Worm (Caenorhabditis elegans) whole organism, L4 larva: Measurements from ENCODE around the gene F58E6.11.
A peak's percentile ranks its signal among the peaks of the same experiment; 100 is the strongest.

Experiments used
- D1046.2 ChIP-seq: fragments of 200-800 bp; sonication (Bioruptor generic); IDR thresholded peaks from 2 replicates; pipeline ENCODE4 v1.3.6; 2022; ENCODE audit warnings: missing genetic modification characterization, missing compliant biosample characterization
- F10B5.3 ChIP-seq: sonication (generic microtip); optimal IDR thresholded peaks from 2 replicates; lab custom pipeline; 2016; ENCODE audit warnings: mild to moderate bottlenecking, missing genetic modification characterization, missing compliant biosample characterization
- F26F4.8 ChIP-seq: fragments of 200-800 bp; sonication (Bioruptor generic); conservative IDR thresholded peaks from 2 replicates; pipeline ENCODE4 v1.3.6; 2022; ENCODE audit warnings: missing genetic modification characterization, missing compliant biosample characterization
- F37D6.2 ChIP-seq: sonication (generic microtip); optimal IDR thresholded peaks from 2 replicates; lab custom pipeline; 2016; ENCODE audit warnings: mild to moderate bottlenecking, missing genetic modification characterization, missing compliant biosample characterization
- T20F7.1 ChIP-seq: fragments of 200-800 bp; sonication (Bioruptor generic); optimal IDR thresholded peaks from 2 replicates; lab custom pipeline; 2018; ENCODE audit warnings: mild to moderate bottlenecking, missing genetic modification characterization, missing compliant biosample characterization
- Y5F2A.4 ChIP-seq: fragments of 200-800 bp; sonication (Bioruptor generic); optimal IDR thresholded peaks from 2 replicates; lab custom pipeline; 2018; ENCODE audit warnings: mild to moderate bottlenecking, missing genetic modification characterization, missing compliant biosample characterization
- Y75B8A.6 ChIP-seq: fragments of 200-800 bp; sonication (Bioruptor generic); IDR thresholded peaks from 2 replicates; pipeline ENCODE4 v1.3.6; 2022; ENCODE audit warnings: missing genetic modification reagents, missing genetic modification characterization, missing compliant biosample characterization
- ZK337.2 ChIP-seq: fragments of 200-800 bp; sonication (Bioruptor generic); IDR thresholded peaks from 2 replicates; pipeline ENCODE4 v1.3.6; 2022; ENCODE audit warnings: missing genetic modification reagents, missing genetic modification characterization, missing compliant biosample characterization
- aha-1 ChIP-seq: fragments of 150-350 bp; peaks from one replicate; lab custom pipeline; 2014; ENCODE audit warnings: missing biosample characterization, missing genetic modification characterization
- ama-1 ChIP-seq: fragments of 150-350 bp; optimal IDR thresholded peaks from 2 replicates; lab custom pipeline; 2014; ENCODE audit warnings: inconsistent platforms, mixed read lengths
- arid-1 ChIP-seq: fragments of 200-800 bp; sonication (Bioruptor generic); conservative IDR thresholded peaks from 2 replicates; pipeline ENCODE4 v1.3.6; 2022; ENCODE audit warnings: missing genetic modification reagents, missing genetic modification characterization, missing compliant biosample characterization
- ceh-32 ChIP-seq: sonication (generic microtip); optimal IDR thresholded peaks from 2 replicates; lab custom pipeline; 2016; ENCODE audit warnings: mild to moderate bottlenecking, missing genetic modification characterization, missing compliant biosample characterization; ENCODE audit not compliant: poor library complexity
- ceh-62 ChIP-seq: sonication (generic microtip); optimal IDR thresholded peaks from 2 replicates; lab custom pipeline; 2017; ENCODE audit warnings: missing biosample characterization, missing genetic modification characterization
- ces-1 ChIP-seq: fragments of 150-350 bp; sonication (generic microtip); optimal IDR thresholded peaks from 4 replicates; lab custom pipeline; 2014; ENCODE audit warnings: missing biosample characterization, missing genetic modification reagents, missing genetic modification characterization
- daf-16 ChIP-seq, 3 experiments: sonication (generic microtip); optimal IDR thresholded peaks; 2 replicates each; lab custom pipeline; 2016 to 2017; ENCODE audit warnings: missing genetic modification characterization in 3 of 3, missing genetic modification reagents in 3 of 3, mild to moderate bottlenecking in 2 of 3, missing compliant biosample characterization in 2 of 3, missing biosample characterization in 1 of 3, moderate library complexity in 1 of 3
- duxl-1 ChIP-seq: sonication (generic microtip); optimal IDR thresholded peaks from 2 replicates; lab custom pipeline; 2016; ENCODE audit warnings: mild to moderate bottlenecking, missing genetic modification characterization, moderate library complexity, missing compliant biosample characterization; ENCODE audit not compliant: poor library complexity
- dve-1 ChIP-seq: sonication (generic microtip); optimal IDR thresholded peaks from 2 replicates; lab custom pipeline; 2017; ENCODE audit warnings: antibody characterized with exemption, mild to moderate bottlenecking, missing genetic modification characterization, missing compliant biosample characterization; ENCODE audit not compliant: insufficient read depth
- egl-27 ChIP-seq: sonication (generic microtip); optimal IDR thresholded peaks from 3 replicates; lab custom pipeline; 2017; ENCODE audit warnings: missing biosample characterization, missing genetic modification reagents, missing genetic modification characterization
- egl-43 ChIP-seq: fragments of 200-800 bp; sonication (Bioruptor generic); IDR thresholded peaks from 2 replicates; pipeline ENCODE4 v1.3.6; 2022; ENCODE audit warnings: missing genetic modification reagents, missing genetic modification characterization, missing compliant biosample characterization
- fkh-10 ChIP-seq: fragments of 150-350 bp; optimal IDR thresholded peaks from 2 replicates; lab custom pipeline; 2014; ENCODE audit warnings: missing biosample characterization, missing genetic modification reagents, missing genetic modification characterization
- fos-1 ChIP-seq: fragments of 150-350 bp; optimal IDR thresholded peaks from 2 replicates; lab custom pipeline; 2014; ENCODE audit warnings: missing biosample characterization, missing genetic modification characterization
- hif-1 ChIP-seq, 2 experiments: sonication (generic microtip); optimal IDR thresholded peaks; 2 replicates each; lab custom pipeline; 2016 to 2017; ENCODE audit warnings: missing compliant biosample characterization in 2 of 2, missing genetic modification characterization in 2 of 2, missing genetic modification reagents in 2 of 2, missing genotype in 2 of 2, mild to moderate bottlenecking in 1 of 2
- hlh-11 ChIP-seq: fragments of 200-800 bp; sonication (Bioruptor generic); optimal IDR thresholded peaks from 2 replicates; lab custom pipeline; 2018; ENCODE audit warnings: mild to moderate bottlenecking, missing genetic modification characterization, missing compliant biosample characterization
- hmg-1.1 ChIP-seq: fragments of 200-800 bp; sonication (Bioruptor generic); IDR thresholded peaks from 2 replicates; pipeline ENCODE4 v1.3.6; 2022; ENCODE audit warnings: missing genetic modification reagents, missing genetic modification characterization, missing compliant biosample characterization
- lin-1 ChIP-seq: fragments of 200-800 bp; sonication (Bioruptor generic); IDR thresholded peaks from 2 replicates; pipeline ENCODE4 v1.3.6; 2022; ENCODE audit warnings: missing genetic modification reagents, missing genetic modification characterization, missing compliant biosample characterization
- lin-13 ChIP-seq: fragments of 150-350 bp; optimal IDR thresholded peaks from 2 replicates; lab custom pipeline; 2014; ENCODE audit warnings: missing biosample characterization, missing genetic modification reagents, missing genetic modification characterization
- lin-29 ChIP-seq: fragments of 200-800 bp; sonication (Bioruptor generic); IDR thresholded peaks from 2 replicates; pipeline ENCODE4 v1.3.6; 2022; ENCODE audit warnings: missing genetic modification reagents, missing genetic modification characterization, missing compliant biosample characterization
- lin-39 ChIP-seq: fragments of 150-350 bp; optimal IDR thresholded peaks from 2 replicates; lab custom pipeline; 2014; ENCODE audit warnings: missing biosample characterization, missing genetic modification reagents, missing genetic modification characterization
- madf-9 ChIP-seq: fragments of 200-800 bp; sonication (Bioruptor generic); conservative IDR thresholded peaks from 2 replicates; pipeline ENCODE4 v1.3.6; 2022; ENCODE audit warnings: missing genetic modification reagents, missing genetic modification characterization, missing compliant biosample characterization
- mes-2 ChIP-seq: sonication (generic microtip); optimal IDR thresholded peaks from 2 replicates; lab custom pipeline; 2016; ENCODE audit warnings: missing genotype, mild to moderate bottlenecking, missing genetic modification characterization, missing compliant biosample characterization; ENCODE audit not compliant: poor library complexity, severe bottlenecking
- mxl-2 ChIP-seq: fragments of 200-800 bp; sonication (Bioruptor generic); conservative IDR thresholded peaks from 2 replicates; pipeline ENCODE4 v1.3.6; 2022; ENCODE audit warnings: missing genetic modification reagents, missing genetic modification characterization, missing compliant biosample characterization
- nhr-10 ChIP-seq: fragments of 150-350 bp; optimal IDR thresholded peaks from 2 replicates; lab custom pipeline; 2014; ENCODE audit warnings: missing biosample characterization, missing genetic modification characterization
- nhr-102 ChIP-seq: sonication (generic microtip); optimal IDR thresholded peaks from 2 replicates; lab custom pipeline; 2016; ENCODE audit warnings: mild to moderate bottlenecking, missing genetic modification characterization, moderate library complexity, missing compliant biosample characterization
- nhr-111 ChIP-seq: fragments of 200-800 bp; sonication (Bioruptor generic); optimal IDR thresholded peaks from 2 replicates; lab custom pipeline; 2018; ENCODE audit warnings: mild to moderate bottlenecking, missing genetic modification characterization, missing compliant biosample characterization
- nhr-237 ChIP-seq: sonication (generic microtip); optimal IDR thresholded peaks from 2 replicates; lab custom pipeline; 2017; ENCODE audit warnings: missing biosample characterization, missing genetic modification characterization
- nhr-28 ChIP-seq: fragments of 150-350 bp; optimal IDR thresholded peaks from 2 replicates; lab custom pipeline; 2014; ENCODE audit warnings: missing biosample characterization, missing genetic modification characterization
- nhr-42 ChIP-seq: fragments of 200-800 bp; sonication (Bioruptor generic); IDR thresholded peaks from 2 replicates; pipeline ENCODE4 v1.3.6; 2022; ENCODE audit warnings: missing genetic modification characterization, missing compliant biosample characterization
- nhr-48 ChIP-seq: sonication (generic microtip); optimal IDR thresholded peaks from 2 replicates; lab custom pipeline; 2016; ENCODE audit warnings: mild to moderate bottlenecking, missing genetic modification characterization, missing compliant biosample characterization
- nhr-76 ChIP-seq: fragments of 150-350 bp; optimal IDR thresholded peaks from 2 replicates; lab custom pipeline; 2014; ENCODE audit warnings: missing biosample characterization, missing genetic modification characterization
- pha-4 ChIP-seq, 2 experiments: fragments of 150-350 bp in 1 of 2; fragments of 200-800 bp in 1 of 2; sonication (Bioruptor generic) in 1 of 2; IDR thresholded peaks in 1 of 2; optimal IDR thresholded peaks in 1 of 2; 2 replicates each; pipeline versions ENCODE4 v1.3.6 to Lab custom; 2014 to 2022; ENCODE audit warnings: missing genetic modification characterization in 2 of 2, missing genetic modification reagents in 2 of 2, missing biosample characterization in 1 of 2, missing compliant biosample characterization in 1 of 2
- set-16 ChIP-seq: fragments of 200-800 bp; sonication (Bioruptor generic); IDR thresholded peaks from 2 replicates; pipeline ENCODE4 v1.3.6; 2022; ENCODE audit warnings: missing genetic modification reagents, missing genetic modification characterization, missing compliant biosample characterization
- skn-1 ChIP-seq: fragments of 150-350 bp; optimal IDR thresholded peaks from 2 replicates; lab custom pipeline; 2014; ENCODE audit warnings: missing biosample characterization, missing genetic modification characterization
- snpc-4 ChIP-seq: fragments of 150-350 bp; optimal IDR thresholded peaks from 2 replicates; lab custom pipeline; 2014; ENCODE audit warnings: missing biosample characterization, missing genetic modification characterization
- tra-1 ChIP-seq: fragments of 200-800 bp; sonication (Bioruptor generic); IDR thresholded peaks from 2 replicates; pipeline ENCODE4 v1.3.6; 2022; ENCODE audit warnings: missing genetic modification reagents, missing genetic modification characterization, missing compliant biosample characterization
- zip-11 ChIP-seq: fragments of 200-800 bp; sonication (Bioruptor generic); IDR thresholded peaks from 2 replicates; pipeline ENCODE4 v1.3.6; 2022; ENCODE audit warnings: missing genetic modification characterization, missing compliant biosample characterization
- zip-2 ChIP-seq: fragments of 150-350 bp; optimal IDR thresholded peaks from 2 replicates; lab custom pipeline; 2014; ENCODE audit warnings: missing biosample characterization, missing genetic modification characterization
- ztf-11 ChIP-seq: fragments of 150-350 bp; optimal IDR thresholded peaks from 2 replicates; lab custom pipeline; 2014; ENCODE audit warnings: missing biosample characterization, missing genetic modification characterization

F58E6.11 gene

ce11 chrV:9789657-9790261 is 32.0 kb upstream of the F58E6.11 start, which contains the start of gene ztf-7 (continued):
- TF ChIP-seq ama-1 (lab: Kevin White, UChicago) (peak; percentile 12), egl-43 (GFP tag; lab: Robert Waterston, UW) (no peak), fkh-10 (no peak), T20F7.1 (GFP tag; lab: Kevin White, UChicago) (peak; percentile 91), snpc-4 (tag; lab: Kevin White, UChicago) (no peak)

ce11 chrV:9786721-9787131 is 28.9 kb upstream of the F58E6.11 start, which contains the start of gene F46B6.6:
TSS of gene F46B6.6 (minus strand) at chrV:9786868.
- TF ChIP-seq nhr-28 (tag; lab: Kevin White, UChicago), result no peak
- peak; percentile 36 for TF ChIP-seq Y5F2A.4
- peak; percentile 3 for TF ChIP-seq dve-1
- peak; percentile 94 for TF ChIP-seq aha-1
- TF ChIP-seq snpc-4 (tag; lab: Kevin White, UChicago), result no peak
- TF ChIP-seq nhr-10 (tag; lab: Kevin White, UChicago), result no peak
- TF ChIP-seq nhr-237, result no peak
- TF ChIP-seq fkh-10, result no peak
- TF ChIP-seq mxl-2 (GFP tag; lab: Robert Waterston, UW), result no peak
- TF ChIP-seq lin-1 (GFP tag; lab: Robert Waterston, UW), result no peak
- TF ChIP-seq ceh-62, result no peak
- TF ChIP-seq lin-13 (GFP tag; lab: Kevin White, UChicago), result no peak
- TF ChIP-seq F26F4.8 (GFP tag; lab: Robert Waterston, UW), result no peak
- TF ChIP-seq Y75B8A.6, result no peak
- no peak for TF ChIP-seq madf-9 (GFP tag; lab: Robert Waterston, UW)
- TF ChIP-seq nhr-111 (GFP tag; lab: Kevin White, UChicago), result peak; percentile 0
- TF ChIP-seq fos-1 (tag; lab: Kevin White, UChicago), result no peak
- no peak for TF ChIP-seq lin-29 (GFP tag; lab: Robert Waterston, UW)
- no peak for TF ChIP-seq zip-11 (GFP tag; lab: Robert Waterston, UW)
- TF ChIP-seq ces-1, result no peak
- TF ChIP-seq hmg-1.1, result no peak
- peak; percentile 19 for TF ChIP-seq nhr-48 (tag; lab: Kevin White, UChicago)
- peak; percentile 19 for TF ChIP-seq mes-2
- no peak for TF ChIP-seq ZK337.2 (GFP tag; lab: Robert Waterston, UW)
- TF ChIP-seq hlh-11 (tag; lab: Kevin White, UChicago), result peak; percentile 22
- no peak for TF ChIP-seq D1046.2 (GFP tag; lab: Robert Waterston, UW)
- no peak for TF ChIP-seq skn-1 (tag; lab: Kevin White, UChicago)
- TF ChIP-seq ceh-32 (tag; lab: Kevin White, UChicago), result no peak
- no peak for TF ChIP-seq hif-1 (tag; optimal IDR thresholded peaks at IDR 0.05; lab: Kevin White, UChicago)
- TF ChIP-seq arid-1, result 0 out of 2 replicates have a peak, but pooled peaks have one; percentile 21
- peak; percentile 26 for TF ChIP-seq nhr-102 (tag; lab: Kevin White, UChicago)
- no peak for TF ChIP-seq duxl-1 (tag; lab: Kevin White, UChicago)
- TF ChIP-seq set-16 (GFP tag; lab: Robert Waterston, UW), result no peak
- TF ChIP-seq egl-27 (tag; lab: Kevin White, UChicago), result no peak
- no peak for TF ChIP-seq ztf-11 (tag; lab: Kevin White, UChicago)
- peak; percentile 88 for TF ChIP-seq ama-1 (lab: Kevin White, UChicago)
- no peak for TF ChIP-seq pha-4 (GFP tag; IDR thresholded peaks at IDR 0.05; lab: Robert Waterston, UW)
- no peak for TF ChIP-seq pha-4 (tag; optimal IDR thresholded peaks at IDR 0.05; lab: Kevin White, UChicago)
- TF ChIP-seq daf-16 (GFP tag; optimal IDR thresholded peaks at IDR 0.05; lab: Kevin White, UChicago), result no peak
- no peak for TF ChIP-seq daf-16 (tag; optimal IDR thresholded peaks at IDR 0.05; lab: Kevin White, UChicago)
- no peak for TF ChIP-seq zip-2
- TF ChIP-seq lin-39 (tag; lab: Kevin White, UChicago), result no peak
- TF ChIP-seq F37D6.2, result no peak
- no peak for TF ChIP-seq nhr-76 (tag; lab: Kevin White, UChicago)
- no peak for TF ChIP-seq F10B5.3 (tag; lab: Kevin White, UChicago)
- no peak for TF ChIP-seq tra-1
- no peak for TF ChIP-seq nhr-42 (GFP tag; lab: Robert Waterston, UW)
